Worm (Caenorhabditis elegans) whole organism, L2 larva: ENCODE measurements around the gene ule-5.

ENCODE experiments used
- C34F6.9 ChIP-seq: fragments of 150-350 bp; optimal IDR thresholded peaks from 2 replicates; lab custom pipeline; 2014; ENCODE audit warnings: missing biosample characterization, missing genetic modification characterization
- F13H6.1 ChIP-seq: sonication (generic microtip); optimal IDR thresholded peaks from 2 replicates; lab custom pipeline; 2016; ENCODE audit warnings: missing genetic modification characterization, missing compliant biosample characterization
- R02D3.7 ChIP-seq: fragments of 150-350 bp; optimal IDR thresholded peaks from 2 replicates; lab custom pipeline; 2014; ENCODE audit warnings: missing biosample characterization, missing genetic modification characterization
- Y55F3AM.14 ChIP-seq: fragments of 200-800 bp; sonication (Bioruptor generic); optimal IDR thresholded peaks from 2 replicates; lab custom pipeline; 2018; ENCODE audit warnings: mild to moderate bottlenecking, missing genetic modification characterization, missing compliant biosample characterization
- ZK546.5 ChIP-seq: sonication (generic microtip); optimal IDR thresholded peaks from 2 replicates; lab custom pipeline; 2017; ENCODE audit warnings: missing biosample characterization, missing genetic modification characterization
- alr-1 ChIP-seq: fragments of 150-350 bp; optimal IDR thresholded peaks from 2 replicates; lab custom pipeline; 2014; ENCODE audit warnings: missing biosample characterization, missing genetic modification characterization
- aly-2 ChIP-seq: fragments of 150-350 bp; optimal IDR thresholded peaks from 2 replicates; lab custom pipeline; 2014; ENCODE audit warnings: missing biosample characterization, missing genetic modification characterization
- ama-1 ChIP-seq: fragments of 150-350 bp; optimal IDR thresholded peaks from 2 replicates; lab custom pipeline; 2018; ENCODE audit warnings: inconsistent platforms
- blmp-1 ChIP-seq: sonication (generic microtip); optimal IDR thresholded peaks from 2 replicates; lab custom pipeline; 2017; ENCODE audit warnings: missing genetic modification characterization, mild to moderate bottlenecking, missing compliant biosample characterization, antibody characterized with exemption, moderate library complexity; ENCODE audit not compliant: insufficient read depth
- ceh-16 ChIP-seq: fragments of 150-350 bp; optimal IDR thresholded peaks from 2 replicates; lab custom pipeline; 2014; ENCODE audit warnings: missing biosample characterization, missing genetic modification characterization
- ceh-82 ChIP-seq: fragments of 150-350 bp; optimal IDR thresholded peaks from 2 replicates; lab custom pipeline; 2014; ENCODE audit warnings: missing biosample characterization, missing genetic modification characterization
- crh-2 ChIP-seq: sonication (generic microtip); optimal IDR thresholded peaks from 2 replicates; lab custom pipeline; 2017; ENCODE audit warnings: missing biosample characterization, missing genetic modification characterization
- dmd-4 ChIP-seq: sonication (generic microtip); optimal IDR thresholded peaks from 2 replicates; lab custom pipeline; 2017; ENCODE audit warnings: missing biosample characterization, missing genetic modification characterization
- egl-27 ChIP-seq: sonication (generic microtip); optimal IDR thresholded peaks from 3 replicates; lab custom pipeline; 2017; ENCODE audit warnings: missing biosample characterization, missing genetic modification reagents, missing genetic modification characterization
- elt-1 ChIP-seq: fragments of 150-350 bp; optimal IDR thresholded peaks from 2 replicates; lab custom pipeline; 2014; ENCODE audit warnings: missing biosample characterization, missing genetic modification characterization
- elt-3 ChIP-seq: sonication (generic microtip); optimal IDR thresholded peaks from 2 replicates; lab custom pipeline; 2017; ENCODE audit warnings: missing biosample characterization, missing genetic modification characterization
- fos-1 ChIP-seq: fragments of 150-350 bp; optimal IDR thresholded peaks from 2 replicates; lab custom pipeline; 2014; ENCODE audit warnings: missing biosample characterization, missing genetic modification characterization
- gmeb-1 ChIP-seq: fragments of 150-350 bp; optimal IDR thresholded peaks from 2 replicates; lab custom pipeline; 2014; ENCODE audit warnings: missing biosample characterization, missing genetic modification characterization
- lin-11 ChIP-seq: fragments of 150-350 bp; sonication (generic microtip); optimal IDR thresholded peaks from 2 replicates; lab custom pipeline; 2014; ENCODE audit warnings: missing biosample characterization, missing genetic modification characterization, inconsistent platforms, mixed read lengths
- lin-13 ChIP-seq: fragments of 150-350 bp; optimal IDR thresholded peaks from 2 replicates; lab custom pipeline; 2014; ENCODE audit warnings: missing biosample characterization, missing genetic modification reagents, missing genetic modification characterization
- lin-39 ChIP-seq: fragments of 150-350 bp; optimal IDR thresholded peaks from 2 replicates; lab custom pipeline; 2014; ENCODE audit warnings: missing biosample characterization, missing genetic modification reagents, missing genetic modification characterization
- lsy-2 ChIP-seq, 2 experiments: fragments of 150-350 bp in 1 of 2; sonication (generic microtip) in 1 of 2; optimal IDR thresholded peaks; 2 replicates each; lab custom pipeline; 2014 to 2017; ENCODE audit warnings: missing biosample characterization in 2 of 2, missing genetic modification characterization in 2 of 2
- mab-5 ChIP-seq: fragments of 150-350 bp; optimal IDR thresholded peaks from 2 replicates; lab custom pipeline; 2014; ENCODE audit warnings: missing biosample characterization, missing genetic modification characterization
- mbf-1 ChIP-seq: sonication (generic microtip); optimal IDR thresholded peaks from 2 replicates; lab custom pipeline; 2017; ENCODE audit warnings: missing biosample characterization, missing genetic modification characterization
- mdl-1 ChIP-seq, 2 experiments: fragments of 150-350 bp in 1 of 2; sonication (generic microtip) in 1 of 2; optimal IDR thresholded peaks; 2 replicates each; lab custom pipeline; 2017; ENCODE audit warnings: missing biosample characterization in 2 of 2, missing genetic modification characterization in 2 of 2
- nhr-10 ChIP-seq: sonication (generic microtip); optimal IDR thresholded peaks from 2 replicates; lab custom pipeline; 2017; ENCODE audit warnings: missing biosample characterization, missing genetic modification characterization
- nhr-11 ChIP-seq: fragments of 150-350 bp; optimal IDR thresholded peaks from 2 replicates; lab custom pipeline; 2014; ENCODE audit warnings: missing biosample characterization, missing genetic modification characterization
- nhr-12 ChIP-seq: fragments of 150-350 bp; optimal IDR thresholded peaks from 2 replicates; lab custom pipeline; 2014; ENCODE audit warnings: missing biosample characterization, missing genetic modification characterization
- nhr-129 ChIP-seq: fragments of 150-350 bp; optimal IDR thresholded peaks from 2 replicates; lab custom pipeline; 2014; ENCODE audit warnings: missing biosample characterization, missing genetic modification characterization
- nhr-21 ChIP-seq: fragments of 150-350 bp; optimal IDR thresholded peaks from 2 replicates; lab custom pipeline; 2014; ENCODE audit warnings: missing biosample characterization, missing genetic modification characterization
- nhr-23 ChIP-seq: fragments of 150-350 bp; optimal IDR thresholded peaks from 2 replicates; lab custom pipeline; 2014; ENCODE audit warnings: missing biosample characterization, missing genetic modification reagents, missing genetic modification characterization
- nhr-237 ChIP-seq: fragments of 150-350 bp; optimal IDR thresholded peaks from 2 replicates; lab custom pipeline; 2014; ENCODE audit warnings: missing biosample characterization, missing genetic modification characterization
- nhr-25 ChIP-seq: fragments of 150-350 bp; sonication (generic microtip); optimal IDR thresholded peaks from 3 replicates; lab custom pipeline; 2014; ENCODE audit warnings: missing biosample characterization, missing genetic modification characterization
- nhr-6 ChIP-seq: fragments of 150-350 bp; optimal IDR thresholded peaks from 2 replicates; lab custom pipeline; 2014; ENCODE audit warnings: missing biosample characterization, missing genetic modification characterization
- nhr-77 ChIP-seq: fragments of 150-350 bp; optimal IDR thresholded peaks from 2 replicates; lab custom pipeline; 2014; ENCODE audit warnings: missing biosample characterization, missing genetic modification characterization
- peb-1 ChIP-seq: fragments of 150-350 bp; optimal IDR thresholded peaks from 2 replicates; lab custom pipeline; 2014; ENCODE audit warnings: missing biosample characterization, missing genetic modification characterization
- sem-4 ChIP-seq: fragments of 150-350 bp; optimal IDR thresholded peaks from 2 replicates; lab custom pipeline; 2014; ENCODE audit warnings: missing biosample characterization, missing genetic modification reagents, missing genetic modification characterization
- skn-1 ChIP-seq: sonication (generic microtip); optimal IDR thresholded peaks from 2 replicates; lab custom pipeline; 2017; ENCODE audit warnings: missing biosample characterization, missing genetic modification characterization
- sma-3 ChIP-seq: sonication (generic microtip); optimal IDR thresholded peaks from 2 replicates; lab custom pipeline; 2016; ENCODE audit warnings: missing genetic modification reagents, missing genetic modification characterization, missing compliant biosample characterization
- sma-9 ChIP-seq, 2 experiments: fragments of 150-350 bp in 1 of 2; sonication (generic microtip) in 1 of 2; optimal IDR thresholded peaks; 2 replicates each; lab custom pipeline; 2014 to 2016; ENCODE audit warnings: missing genetic modification characterization in 2 of 2, mild to moderate bottlenecking in 1 of 2, missing biosample characterization in 1 of 2, missing compliant biosample characterization in 1 of 2, missing genetic modification reagents in 1 of 2, moderate library complexity in 1 of 2
- snpc-4 ChIP-seq: fragments of 150-350 bp; optimal IDR thresholded peaks from 2 replicates; lab custom pipeline; 2014; ENCODE audit warnings: missing biosample characterization, missing genetic modification characterization
- unc-39 ChIP-seq: fragments of 150-350 bp; optimal IDR thresholded peaks from 2 replicates; lab custom pipeline; 2014; ENCODE audit warnings: missing biosample characterization, missing genetic modification characterization
- unc-55 ChIP-seq: fragments of 150-350 bp; sonication (generic microtip); optimal IDR thresholded peaks from 3 replicates; lab custom pipeline; 2014; ENCODE audit warnings: missing biosample characterization, missing genetic modification reagents, missing genetic modification characterization
- unc-62 ChIP-seq: fragments of 150-350 bp; optimal IDR thresholded peaks from 2 replicates; lab custom pipeline; 2014; ENCODE audit warnings: missing biosample characterization, missing genetic modification reagents, missing genetic modification characterization
- zag-1 ChIP-seq: fragments of 150-350 bp; optimal IDR thresholded peaks from 2 replicates; lab custom pipeline; 2014; ENCODE audit warnings: missing biosample characterization, missing genetic modification characterization
- ztf-1 ChIP-seq: fragments of 200-800 bp; sonication (Bioruptor generic); conservative IDR thresholded peaks from 2 replicates; pipeline ENCODE4 v1.3.6; 2022; ENCODE audit warnings: missing genetic modification characterization, missing compliant biosample characterization
- ztf-11 ChIP-seq: sonication (generic microtip); optimal IDR thresholded peaks from 2 replicates; lab custom pipeline; 2017; ENCODE audit warnings: missing biosample characterization, missing genetic modification characterization
- ztf-4 ChIP-seq: fragments of 150-350 bp; optimal IDR thresholded peaks from 2 replicates; lab custom pipeline; 2014; ENCODE audit warnings: missing biosample characterization, missing genetic modification characterization

Gene ule-5

ce11 chrX:11920723-11921283 is 37.9 kb downstream of the ule-5 start, which contains the start of gene Y62H9A.14:
TSS of gene Y62H9A.14 (plus strand) at chrX:11921233.
- TF ChIP-seq unc-55 (GFP tag; lab: Kevin White, UChicago): no peak
- no peak for TF ChIP-seq lin-11
- no peak for TF ChIP-seq nhr-10
- TF ChIP-seq blmp-1 (tag; lab: Kevin White, UChicago): no peak
- TF ChIP-seq nhr-6 (tag; lab: Kevin White, UChicago): no peak
- no peak for TF ChIP-seq unc-39 (tag; lab: Kevin White, UChicago)
- no peak for TF ChIP-seq skn-1 (tag; lab: Kevin White, UChicago)
- TF ChIP-seq alr-1 (tag; lab: Kevin White, UChicago): no peak
- no peak for TF ChIP-seq mdl-1 (tag; optimal IDR thresholded peaks at IDR 0.05; lab: Kevin White, UChicago)
- no peak for TF ChIP-seq elt-1 (tag; lab: Kevin White, UChicago)
- TF ChIP-seq fos-1 (tag; lab: Kevin White, UChicago): no peak
- no peak for TF ChIP-seq nhr-129 (tag; lab: Kevin White, UChicago)
- no peak for TF ChIP-seq nhr-23 (tag; lab: Kevin White, UChicago)
- TF ChIP-seq ceh-16 (tag; lab: Kevin White, UChicago): no peak
- no peak for TF ChIP-seq elt-3 (tag; lab: Kevin White, UChicago)
- TF ChIP-seq lin-13 (GFP tag; lab: Kevin White, UChicago): no peak

- TF ChIP-seq nhr-21 (tag; lab: Kevin White, UChicago) (peak; percentile 76), mab-5 (tag; lab: Kevin White, UChicago) (peak; percentile 17), ZK546.5 (no peak), lin-13 (GFP tag; lab: Kevin White, UChicago) (peak; percentile 4), ztf-11 (tag; lab: Kevin White, UChicago) (no peak), ztf-1 (GFP tag; lab: Robert Waterston, UW) (no peak), skn-1 (tag; lab: Kevin White, UChicago) (no peak), ztf-4 (tag; lab: Kevin White, UChicago) (no peak), unc-39 (tag; lab: Kevin White, UChicago) (no peak), sem-4 (tag; lab: Kevin White, UChicago) (no peak), elt-1 (tag; lab: Kevin White, UChicago) (no peak), ama-1 (no peak), F13H6.1 (peak; percentile 35), R02D3.7 (tag; lab: Kevin White, UChicago) (no peak), nhr-10 (no peak), nhr-23 (tag; lab: Kevin White, UChicago) (no peak), ceh-82 (no peak), fos-1 (tag; lab: Kevin White, UChicago) (peak; percentile 52), peb-1 (tag; lab: Kevin White, UChicago) (no peak), nhr-129 (tag; lab: Kevin White, UChicago) (peak; percentile 87), egl-27 (tag; lab: Kevin White, UChicago) (no peak), lin-39 (tag; lab: Kevin White, UChicago) (no peak), nhr-12 (tag; lab: Kevin White, UChicago) (no peak), C34F6.9 (peak; percentile 42), zag-1 (tag; lab: Kevin White, UChicago) (no peak), nhr-77 (peak; percentile 27), crh-2 (tag; lab: Kevin White, UChicago) (peak; percentile 70), nhr-25 (tag; lab: Kevin White, UChicago) (no peak), elt-3 (tag; lab: Kevin White, UChicago) (no peak), aly-2 (tag; lab: Kevin White, UChicago) (no peak), alr-1 (tag; lab: Kevin White, UChicago) (no peak), mdl-1 (tag; optimal IDR thresholded peaks at IDR 0.05; lab: Kevin White, UChicago) (no peak), unc-55 (GFP tag; lab: Kevin White, UChicago) (no peak), lsy-2 (tag; optimal IDR thresholded peaks at IDR 0.05; lab: Kevin White, UChicago) (peak in 1 of 2 experiments; percentile 31), nhr-6 (tag; lab: Kevin White, UChicago) (peak; percentile 35), ceh-16 (tag; lab: Kevin White, UChicago) (no peak), sma-3 (peak; percentile 68), blmp-1 (tag; lab: Kevin White, UChicago) (no peak), nhr-11 (tag; lab: Kevin White, UChicago) (no peak), nhr-237 (tag; lab: Kevin White, UChicago) (peak; percentile 39), snpc-4 (tag; lab: Kevin White, UChicago) (peak; percentile 52), dmd-4 (tag; lab: Kevin White, UChicago) (no peak), lin-11 (no peak), Y55F3AM.14 (peak; percentile 2), sma-9 (GFP tag; optimal IDR thresholded peaks at IDR 0.05; lab: Kevin White, UChicago) (peak; percentile 63), sma-9 (tag; optimal IDR thresholded peaks at IDR 0.05; lab: Kevin White, UChicago) (no peak), gmeb-1 (tag; lab: Kevin White, UChicago) (peak; percentile 65), unc-62 (GFP tag; lab: Kevin White, UChicago) (no peak), mbf-1 (no peak)
These were observed 41.2 kb downstream of the ule-5 start, which contains the start of gene F55G7.1 for ce11 chrX:11924158-11924557. TSS of gene F55G7.1 (plus strand) at chrX:11924433.
